Worm (Caenorhabditis elegans): ENCODE measurements around the gene acl-4.

ce11 chrX:2084988-2085387 is 14.7 kb upstream of the acl-4 start, which contains the start of gene F49H12.2:
- TF ChIP-seq alr-1 (tag; optimal IDR thresholded peaks at IDR 0.05), result no peak
- no peak for TF ChIP-seq aly-2 (tag; optimal IDR thresholded peaks at IDR 0.05)
- TF ChIP-seq zag-1 (tag; optimal IDR thresholded peaks at IDR 0.05), result no peak
- TF ChIP-seq nhr-77 (tag; optimal IDR thresholded peaks at IDR 0.05), result no peak
- TF ChIP-seq unc-62 (GFP tag; optimal IDR thresholded peaks at IDR 0.05), result no peak
- TF ChIP-seq unc-39 (tag; optimal IDR thresholded peaks at IDR 0.05), result no peak
- no peak for TF ChIP-seq lin-13 (GFP tag; optimal IDR thresholded peaks at IDR 0.05)
- no peak for TF ChIP-seq nhr-11 (tag; optimal IDR thresholded peaks at IDR 0.05)
